Worm (Caenorhabditis elegans) whole organism, young adult: ENCODE measurements around the gene unc-112.

ENCODE experiments used
- B0019.2 ChIP-seq: fragments of 200-800 bp; sonication (Bioruptor generic); conservative IDR thresholded peaks from 2 replicates; pipeline ENCODE4 v1.3.6; 2022; ENCODE audit warnings: missing genetic modification reagents, missing genetic modification characterization, missing compliant biosample characterization
- B0261.1 ChIP-seq: sonication (generic microtip); optimal IDR thresholded peaks from 2 replicates; lab custom pipeline; 2016; ENCODE audit warnings: mild to moderate bottlenecking, missing genetic modification characterization, moderate library complexity, missing compliant biosample characterization
- C06A6.2 ChIP-seq: fragments of 200-800 bp; sonication (Bioruptor generic); conservative IDR thresholded peaks from 2 replicates; pipeline ENCODE4 v1.3.6; 2022; ENCODE audit warnings: missing genetic modification characterization, missing compliant biosample characterization
- D2030.7 ChIP-seq: fragments of 200-800 bp; sonication (Bioruptor generic); IDR thresholded peaks from 2 replicates; pipeline ENCODE4 v1.3.6; 2022; ENCODE audit warnings: missing genetic modification reagents, missing genetic modification characterization, missing compliant biosample characterization
- F33H1.4 ChIP-seq: fragments of 200-800 bp; sonication (Bioruptor generic); IDR thresholded peaks from 2 replicates; pipeline ENCODE4 v1.3.6; 2022; ENCODE audit warnings: missing genetic modification reagents, missing genetic modification characterization, missing compliant biosample characterization
- F39B2.1 ChIP-seq: fragments of 200-800 bp; sonication (Bioruptor generic); IDR thresholded peaks from 2 replicates; pipeline ENCODE4 v1.3.6; 2022; ENCODE audit warnings: missing genetic modification reagents, missing genetic modification characterization, missing compliant biosample characterization
- F52B5.7 ChIP-seq: sonication (generic microtip); optimal IDR thresholded peaks from 2 replicates; lab custom pipeline; 2016; ENCODE audit warnings: mild to moderate bottlenecking, missing genetic modification characterization, missing compliant biosample characterization
- F55B11.4 ChIP-seq: sonication (generic microtip); optimal IDR thresholded peaks from 2 replicates; lab custom pipeline; 2016; ENCODE audit warnings: missing compliant biosample characterization, missing genetic modification characterization, borderline replicate concordance; ENCODE audit not compliant: insufficient read depth
- F57C9.4 ChIP-seq: sonication (generic microtip); optimal IDR thresholded peaks from 2 replicates; lab custom pipeline; 2017; ENCODE audit warnings: mild to moderate bottlenecking, missing genetic modification characterization, missing compliant biosample characterization
- T26A5.8 ChIP-seq: sonication (generic microtip); optimal IDR thresholded peaks from 2 replicates; lab custom pipeline; 2016; ENCODE audit warnings: missing genetic modification characterization, missing compliant biosample characterization
- Y53G8AR.9 ChIP-seq: fragments of 200-800 bp; sonication (Bioruptor generic); conservative IDR thresholded peaks from 2 replicates; pipeline ENCODE4 v1.3.6; 2022; ENCODE audit warnings: missing genetic modification reagents, missing genetic modification characterization, missing compliant biosample characterization
- atf-7 ChIP-seq: sonication (generic microtip); optimal IDR thresholded peaks from 2 replicates; lab custom pipeline; 2017; ENCODE audit warnings: mild to moderate bottlenecking, missing genetic modification characterization, missing compliant biosample characterization
- athp-1 ChIP-seq: sonication (generic microtip); optimal IDR thresholded peaks from 2 replicates; lab custom pipeline; 2017; ENCODE audit warnings: mild to moderate bottlenecking, missing genetic modification characterization, missing compliant biosample characterization
- bed-1 ChIP-seq: fragments of 200-800 bp; sonication (Bioruptor generic); IDR thresholded peaks from 2 replicates; pipeline ENCODE4 v1.3.6; 2022; ENCODE audit warnings: missing genetic modification reagents, missing genetic modification characterization, missing compliant biosample characterization
- bed-2 ChIP-seq: fragments of 200-800 bp; sonication (Bioruptor generic); IDR thresholded peaks from 2 replicates; pipeline ENCODE4 v1.3.6; 2022; ENCODE audit warnings: missing genetic modification reagents, missing genetic modification characterization, missing compliant biosample characterization
- ceh-100 ChIP-seq: fragments of 200-800 bp; sonication (Bioruptor generic); IDR thresholded peaks from 2 replicates; pipeline ENCODE4 v1.3.6; 2022; ENCODE audit warnings: missing genetic modification reagents, missing genetic modification characterization, missing compliant biosample characterization
- ceh-27 ChIP-seq: fragments of 200-800 bp; sonication (Bioruptor generic); optimal IDR thresholded peaks from 2 replicates; lab custom pipeline; 2018; ENCODE audit warnings: mild to moderate bottlenecking, missing genetic modification characterization, moderate library complexity, missing compliant biosample characterization
- ceh-91 ChIP-seq: fragments of 200-800 bp; sonication (Bioruptor generic); IDR thresholded peaks from 2 replicates; pipeline ENCODE4 v1.3.6; 2022; ENCODE audit warnings: missing genetic modification reagents, missing genetic modification characterization, missing compliant biosample characterization
- chd-7 ChIP-seq: sonication (generic microtip); optimal IDR thresholded peaks from 2 replicates; lab custom pipeline; 2016; ENCODE audit warnings: mild to moderate bottlenecking, missing genetic modification characterization, moderate library complexity, missing compliant biosample characterization
- efl-1 ChIP-seq: fragments of 150-350 bp; optimal IDR thresholded peaks from 2 replicates; lab custom pipeline; 2014; ENCODE audit warnings: missing biosample characterization, missing genetic modification reagents, missing genetic modification characterization
- egl-44 ChIP-seq: fragments of 200-800 bp; sonication (Bioruptor generic); IDR thresholded peaks from 2 replicates; pipeline ENCODE4 v1.3.6; 2022; ENCODE audit warnings: missing genetic modification reagents, missing genetic modification characterization, missing compliant biosample characterization
- him-1 ChIP-seq: sonication (generic microtip); optimal IDR thresholded peaks from 2 replicates; lab custom pipeline; 2016; ENCODE audit warnings: missing genotype, missing genetic modification reagents, missing genetic modification characterization, missing compliant biosample characterization
- hlh-12 ChIP-seq: sonication (generic microtip); optimal IDR thresholded peaks from 2 replicates; lab custom pipeline; 2016; ENCODE audit warnings: missing genetic modification characterization, missing compliant biosample characterization
- hrde-1 ChIP-seq: sonication (generic microtip); optimal IDR thresholded peaks from 2 replicates; lab custom pipeline; 2016; ENCODE audit warnings: missing genetic modification characterization, mild to moderate bottlenecking, missing compliant biosample characterization, moderate library complexity, missing genotype, missing genetic modification reagents, borderline replicate concordance
- hsf-1 ChIP-seq: fragments of 200-800 bp; sonication (Bioruptor generic); IDR thresholded peaks from 2 replicates; pipeline ENCODE4 v1.3.6; 2022; ENCODE audit warnings: missing genetic modification reagents, missing genetic modification characterization, missing compliant biosample characterization
- lag-1 ChIP-seq: fragments of 200-800 bp; sonication (Bioruptor generic); IDR thresholded peaks from 2 replicates; pipeline ENCODE4 v1.3.6; 2022; ENCODE audit warnings: missing genetic modification reagents, missing genetic modification characterization, missing compliant biosample characterization
- let-607 ChIP-seq, 2 experiments: fragments of 200-800 bp in 1 of 2; sonication (Bioruptor generic) in 1 of 2; sonication (generic microtip) in 1 of 2; optimal IDR thresholded peaks; 2 replicates each; lab custom pipeline; 2016 to 2018; ENCODE audit warnings: mild to moderate bottlenecking in 2 of 2, missing compliant biosample characterization in 2 of 2, missing genetic modification characterization in 2 of 2, moderate library complexity in 2 of 2, missing genotype in 1 of 2
- lsy-27 ChIP-seq: sonication (generic microtip); optimal IDR thresholded peaks from 2 replicates; lab custom pipeline; 2017; ENCODE audit warnings: missing genetic modification characterization, mild to moderate bottlenecking, missing compliant biosample characterization, antibody characterized with exemption, missing genotype, borderline replicate concordance; ENCODE audit not compliant: insufficient read depth
- madf-10 ChIP-seq: sonication (generic microtip); optimal IDR thresholded peaks from 2 replicates; lab custom pipeline; 2016; ENCODE audit warnings: mild to moderate bottlenecking, missing genetic modification characterization, missing compliant biosample characterization
- madf-3 ChIP-seq: fragments of 200-800 bp; sonication (Bioruptor generic); IDR thresholded peaks from 2 replicates; pipeline ENCODE4 v1.3.6; 2022; ENCODE audit warnings: missing genetic modification reagents, missing genetic modification characterization, missing compliant biosample characterization
- madf-6 ChIP-seq: fragments of 200-800 bp; sonication (Bioruptor generic); IDR thresholded peaks from 2 replicates; pipeline ENCODE4 v1.3.6; 2022; ENCODE audit warnings: missing genetic modification reagents, missing genetic modification characterization, missing compliant biosample characterization
- madf-8 ChIP-seq: fragments of 200-800 bp; sonication (Bioruptor generic); conservative IDR thresholded peaks from 2 replicates; pipeline ENCODE4 v1.3.6; 2022; ENCODE audit warnings: missing genetic modification reagents, missing genetic modification characterization, missing compliant biosample characterization
- mxl-1 ChIP-seq: sonication (generic microtip); optimal IDR thresholded peaks from 2 replicates; lab custom pipeline; 2016; ENCODE audit warnings: missing genetic modification characterization, missing compliant biosample characterization
- nfya-2 ChIP-seq: fragments of 200-800 bp; sonication (Bioruptor generic); IDR thresholded peaks from 2 replicates; pipeline ENCODE4 v1.3.6; 2022; ENCODE audit warnings: missing genetic modification reagents, missing genetic modification characterization, missing compliant biosample characterization
- nhr-179 ChIP-seq: sonication (generic microtip); optimal IDR thresholded peaks from 2 replicates; lab custom pipeline; 2016; ENCODE audit warnings: mild to moderate bottlenecking, missing genetic modification characterization, missing compliant biosample characterization
- nhr-80 ChIP-seq: sonication (generic microtip); optimal IDR thresholded peaks from 2 replicates; lab custom pipeline; 2016; ENCODE audit warnings: missing genetic modification characterization, missing compliant biosample characterization
- nhr-90 ChIP-seq: sonication (generic microtip); optimal IDR thresholded peaks from 2 replicates; lab custom pipeline; 2016; ENCODE audit warnings: missing genotype, mild to moderate bottlenecking, missing genetic modification characterization, missing compliant biosample characterization
- pha-4 ChIP-seq: fragments of 150-350 bp; sonication (generic microtip); optimal IDR thresholded peaks from 2 replicates; lab custom pipeline; 2014; ENCODE audit warnings: missing biosample characterization, missing genetic modification reagents, missing genetic modification characterization
- rec-8 ChIP-seq, 2 experiments: sonication (generic microtip); optimal IDR thresholded peaks; 2 replicates each; lab custom pipeline; 2016; ENCODE audit warnings: mild to moderate bottlenecking in 2 of 2, missing genetic modification characterization in 2 of 2, missing genetic modification reagents in 2 of 2, missing genotype in 2 of 2, missing biosample characterization in 1 of 2, missing compliant biosample characterization in 1 of 2, moderate library complexity in 1 of 2
- sptf-2 ChIP-seq: fragments of 200-800 bp; sonication (Bioruptor generic); optimal IDR thresholded peaks from 2 replicates; lab custom pipeline; 2018; ENCODE audit warnings: mild to moderate bottlenecking, missing genetic modification characterization, missing compliant biosample characterization
- unc-130 ChIP-seq: sonication (generic microtip); optimal IDR thresholded peaks from 2 replicates; lab custom pipeline; 2016; ENCODE audit warnings: missing genetic modification reagents, missing genetic modification characterization, missing compliant biosample characterization
- unc-62 ChIP-seq: fragments of 150-350 bp; optimal IDR thresholded peaks from 2 replicates; lab custom pipeline; 2014; ENCODE audit warnings: missing biosample characterization, missing genetic modification reagents, missing genetic modification characterization
- xnd-1 ChIP-seq: sonication (generic microtip); optimal IDR thresholded peaks from 2 replicates; lab custom pipeline; 2016; ENCODE audit warnings: missing genotype, missing genetic modification reagents, missing genetic modification characterization, missing compliant biosample characterization
- zim-3 ChIP-seq: sonication (generic microtip); optimal IDR thresholded peaks from 2 replicates; lab custom pipeline; 2017; ENCODE audit warnings: mild to moderate bottlenecking, missing genetic modification characterization, moderate library complexity, missing compliant biosample characterization
- ztf-18 ChIP-seq: sonication (generic microtip); optimal IDR thresholded peaks from 2 replicates; lab custom pipeline; 2016; ENCODE audit warnings: missing genotype, mild to moderate bottlenecking, missing genetic modification characterization, missing compliant biosample characterization
- ztf-22 ChIP-seq: fragments of 200-800 bp; sonication (Bioruptor generic); optimal IDR thresholded peaks from 2 replicates; lab custom pipeline; 2018; ENCODE audit warnings: mild to moderate bottlenecking, missing genetic modification characterization, moderate library complexity, missing compliant biosample characterization
- ztf-25 ChIP-seq: fragments of 200-800 bp; sonication (Bioruptor generic); IDR thresholded peaks from 2 replicates; pipeline ENCODE4 v1.3.6; 2022; ENCODE audit warnings: missing genetic modification reagents, missing genetic modification characterization, missing compliant biosample characterization
- ztf-28 ChIP-seq: fragments of 200-800 bp; sonication (Bioruptor generic); IDR thresholded peaks from 2 replicates; pipeline ENCODE4 v1.3.6; 2022; ENCODE audit warnings: missing genetic modification reagents, missing genetic modification characterization, missing compliant biosample characterization

Gene unc-112

DNA sequence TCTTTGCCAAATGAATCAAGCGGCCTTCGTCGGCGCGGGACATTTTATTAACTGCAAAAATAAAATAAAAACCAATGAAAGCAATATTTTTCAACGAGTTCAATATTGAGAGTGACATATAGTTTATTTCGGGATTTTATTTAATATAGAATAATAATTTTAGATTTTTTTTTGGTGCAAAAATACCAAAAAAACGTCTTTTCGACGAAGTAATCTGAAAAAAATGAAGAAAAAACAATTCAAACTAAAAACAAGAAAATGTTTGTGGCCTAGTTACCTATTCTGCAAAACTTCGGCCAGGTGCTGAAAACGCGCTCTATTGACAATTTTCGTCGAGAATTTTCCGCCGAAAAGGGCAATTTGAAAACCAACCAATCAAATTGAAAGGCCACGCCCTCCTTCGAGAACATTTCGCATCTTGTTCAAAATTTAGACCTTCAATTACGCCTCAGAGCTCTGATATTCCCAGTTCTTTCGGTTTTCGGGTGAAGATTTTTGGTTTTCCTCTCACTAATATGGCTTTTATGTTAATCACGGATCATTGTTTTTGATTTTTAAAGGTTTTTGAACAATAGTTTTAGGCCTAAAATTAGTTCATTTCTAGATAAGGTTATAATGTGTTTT is 10.9 kb downstream of the unc-112 start, which contains the start of gene C47E8.4 (continued):
- no peak for TF ChIP-seq mxl-1
- peak; percentile 8 for TF ChIP-seq pha-4 (tag; lab: Kevin White, UChicago)
- TF ChIP-seq chd-7 (tag; lab: Kevin White, UChicago), result peak; percentile 94
- TF ChIP-seq ztf-18 (tag; lab: Kevin White, UChicago), result peak; percentile 65
- TF ChIP-seq unc-62, result peak; percentile 34
- TF ChIP-seq lag-1 (GFP tag; lab: Robert Waterston, UW), result no peak
- peak; percentile 57 for TF ChIP-seq F57C9.4
- no peak for TF ChIP-seq F55B11.4 (tag; lab: Kevin White, UChicago)
- TF ChIP-seq ztf-25 (GFP tag; lab: Robert Waterston, UW), result 0 out of 2 replicates have a peak, but pooled peaks have one; percentile 80
- no peak for TF ChIP-seq hlh-12 (tag; lab: Kevin White, UChicago)
- TF ChIP-seq madf-10, result peak; percentile 93
- TF ChIP-seq B0261.1 (tag; lab: Kevin White, UChicago), result peak; percentile 41
- TF ChIP-seq him-1 (tag; lab: Kevin White, UChicago), result peak; percentile 81
- peak; percentile 92 for TF ChIP-seq B0019.2
- TF ChIP-seq bed-2, result peak; percentile 95
- TF ChIP-seq T26A5.8 (tag; lab: Kevin White, UChicago), result no peak
- TF ChIP-seq C06A6.2, result peak; percentile 94
- TF ChIP-seq nfya-2, result peak; percentile 99
- TF ChIP-seq atf-7 (tag; lab: Kevin White, UChicago), result peak; percentile 94
- peak; percentile 31 to 92 for TF ChIP-seq let-607 (tag; optimal IDR thresholded peaks at IDR 0.05; lab: Kevin White, UChicago)
- TF ChIP-seq xnd-1 (tag; lab: Kevin White, UChicago), result peak; percentile 75
- TF ChIP-seq sptf-2 (GFP tag; lab: Kevin White, UChicago), result no peak
- peak; percentile 85 for TF ChIP-seq ztf-22 (GFP tag; lab: Kevin White, UChicago)
- TF ChIP-seq bed-1 (GFP tag; lab: Robert Waterston, UW), result 0 out of 2 replicates have a peak, but pooled peaks have one; percentile 43
- peak; percentile 93 for TF ChIP-seq ceh-91 (GFP tag; lab: Robert Waterston, UW)
- peak; percentile 63 to 81 for TF ChIP-seq rec-8 (tag; optimal IDR thresholded peaks at IDR 0.05; lab: Kevin White, UChicago)
- TF ChIP-seq zim-3, result peak; percentile 76
- peak; percentile 97 for TF ChIP-seq unc-130 (GFP tag; lab: Kevin White, UChicago)
- no peak for TF ChIP-seq nhr-90 (tag; lab: Kevin White, UChicago)
- TF ChIP-seq madf-8 (GFP tag; lab: Robert Waterston, UW), result peak; percentile 81
- TF ChIP-seq F33H1.4, result peak; percentile 82
- peak; percentile 55 for TF ChIP-seq nhr-80
- peak; percentile 66 for TF ChIP-seq efl-1 (GFP tag; lab: Kevin White, UChicago)
- peak; percentile 93 for TF ChIP-seq madf-6
- TF ChIP-seq D2030.7 (GFP tag; lab: Robert Waterston, UW), result peak; percentile 93
- peak; percentile 80; the same call in 1 of the 2 replicates for TF ChIP-seq F39B2.1 (GFP tag; lab: Robert Waterston, UW)
- peak; percentile 88 for TF ChIP-seq F52B5.7 (tag; lab: Kevin White, UChicago)
- TF ChIP-seq egl-44, result peak; percentile 73
- TF ChIP-seq athp-1 (tag; lab: Kevin White, UChicago), result peak; percentile 96
- TF ChIP-seq lsy-27, result no peak
- peak; percentile 95 for TF ChIP-seq Y53G8AR.9
- peak; percentile 90 for TF ChIP-seq hrde-1 (tag; lab: Kevin White, UChicago)
- no peak for TF ChIP-seq nhr-179 (tag; lab: Kevin White, UChicago)
- TF ChIP-seq ceh-27 (GFP tag; lab: Kevin White, UChicago), result peak; percentile 98
- TF ChIP-seq ztf-28 (GFP tag; lab: Robert Waterston, UW), result peak; percentile 94
- peak; percentile 86 for TF ChIP-seq ceh-100 (GFP tag; lab: Robert Waterston, UW)
- TF ChIP-seq madf-3 (GFP tag; lab: Robert Waterston, UW), result peak; percentile 95
- peak; percentile 100 for TF ChIP-seq hsf-1 (GFP tag; lab: Robert Waterston, UW)
